Worm (Caenorhabditis elegans) whole organism, L2 larva: ENCODE results near the gene C15F1.1.

Experiments
- R02D3.7 ChIP-seq: fragments of 150-350 bp; optimal IDR thresholded peaks from 2 replicates; lab custom pipeline; 2014; ENCODE audit warnings: missing biosample characterization, missing genetic modification characterization
- blmp-1 ChIP-seq: sonication (generic microtip); optimal IDR thresholded peaks from 2 replicates; lab custom pipeline; 2017; ENCODE audit warnings: missing genetic modification characterization, mild to moderate bottlenecking, missing compliant biosample characterization, antibody characterized with exemption, moderate library complexity; ENCODE audit not compliant: insufficient read depth
- ceh-82 ChIP-seq: fragments of 150-350 bp; optimal IDR thresholded peaks from 2 replicates; lab custom pipeline; 2014; ENCODE audit warnings: missing biosample characterization, missing genetic modification characterization
- elt-3 ChIP-seq: sonication (generic microtip); optimal IDR thresholded peaks from 2 replicates; lab custom pipeline; 2017; ENCODE audit warnings: missing biosample characterization, missing genetic modification characterization
- fos-1 ChIP-seq: fragments of 150-350 bp; optimal IDR thresholded peaks from 2 replicates; lab custom pipeline; 2014; ENCODE audit warnings: missing biosample characterization, missing genetic modification characterization
- lin-39 ChIP-seq: fragments of 150-350 bp; optimal IDR thresholded peaks from 2 replicates; lab custom pipeline; 2014; ENCODE audit warnings: missing biosample characterization, missing genetic modification reagents, missing genetic modification characterization
- mab-5 ChIP-seq: fragments of 150-350 bp; optimal IDR thresholded peaks from 2 replicates; lab custom pipeline; 2014; ENCODE audit warnings: missing biosample characterization, missing genetic modification characterization
- nhr-11 ChIP-seq: fragments of 150-350 bp; optimal IDR thresholded peaks from 2 replicates; lab custom pipeline; 2014; ENCODE audit warnings: missing biosample characterization, missing genetic modification characterization
- skn-1 ChIP-seq: sonication (generic microtip); optimal IDR thresholded peaks from 2 replicates; lab custom pipeline; 2017; ENCODE audit warnings: missing biosample characterization, missing genetic modification characterization
- sma-9 ChIP-seq, 2 experiments: fragments of 150-350 bp in 1 of 2; sonication (generic microtip) in 1 of 2; optimal IDR thresholded peaks; 2 replicates each; lab custom pipeline; 2014 to 2016; ENCODE audit warnings: missing genetic modification characterization in 2 of 2, mild to moderate bottlenecking in 1 of 2, missing biosample characterization in 1 of 2, missing compliant biosample characterization in 1 of 2, missing genetic modification reagents in 1 of 2, moderate library complexity in 1 of 2

- TF ChIP-seq lin-39: no peak
- TF ChIP-seq ceh-82 (tag; lab: Kevin White, UChicago): no peak
- peak; percentile 34 for TF ChIP-seq blmp-1 (tag; lab: Kevin White, UChicago)
- TF ChIP-seq skn-1 (tag; lab: Kevin White, UChicago): no peak
- TF ChIP-seq sma-9 (GFP tag; optimal IDR thresholded peaks at IDR 0.05; lab: Kevin White, UChicago): no peak
- no peak for TF ChIP-seq sma-9 (tag; optimal IDR thresholded peaks at IDR 0.05; lab: Kevin White, UChicago)
- TF ChIP-seq nhr-11: no peak
- TF ChIP-seq mab-5 (tag; lab: Kevin White, UChicago): no peak
- no peak for TF ChIP-seq elt-3 (tag; lab: Kevin White, UChicago)
- TF ChIP-seq fos-1: no peak
- TF ChIP-seq R02D3.7 (tag; lab: Kevin White, UChicago): no peak
Observed at ce11 chrII:6979646-6980045, 10.0 kb upstream of the C15F1.1 start, which contains the start of gene C15F1.2.
